Worm (Caenorhabditis elegans) whole organism, young adult: Measurements from ENCODE around the gene sri-19.
A peak's percentile ranks its signal among the peaks of the same experiment; 100 is the strongest.

Source experiments
- B0261.1 ChIP-seq: sonication (generic microtip); optimal IDR thresholded peaks from 2 replicates; lab custom pipeline; 2016; ENCODE audit warnings: mild to moderate bottlenecking, missing genetic modification characterization, moderate library complexity, missing compliant biosample characterization
- F33H1.4 ChIP-seq: fragments of 200-800 bp; sonication (Bioruptor generic); IDR thresholded peaks from 2 replicates; pipeline ENCODE4 v1.3.6; 2022; ENCODE audit warnings: missing genetic modification reagents, missing genetic modification characterization, missing compliant biosample characterization
- T07F8.4 ChIP-seq: sonication (generic microtip); optimal IDR thresholded peaks from 2 replicates; lab custom pipeline; 2016; ENCODE audit warnings: mild to moderate bottlenecking, missing genetic modification characterization, moderate library complexity, missing compliant biosample characterization
- Y53F4B.3 ChIP-seq: fragments of 200-800 bp; sonication (Bioruptor generic); IDR thresholded peaks from 2 replicates; pipeline ENCODE4 v1.3.6; 2022; ENCODE audit warnings: missing genetic modification reagents, missing genetic modification characterization, missing compliant biosample characterization
- Y67H2A.10 ChIP-seq: fragments of 200-800 bp; sonication (Bioruptor generic); conservative IDR thresholded peaks from 2 replicates; pipeline ENCODE4 v1.3.6; 2022; ENCODE audit warnings: missing genetic modification reagents, missing genetic modification characterization, missing compliant biosample characterization
- ama-1 ChIP-seq, 3 experiments: fragments of 150-350 bp in 1 of 3; sonication (generic microtip) in 2 of 3; optimal IDR thresholded peaks; 2 replicates each; lab custom pipeline; 2014 to 2018; ENCODE audit warnings: missing biosample characterization in 2 of 3, missing genetic modification characterization in 2 of 3, missing genetic modification reagents in 2 of 3
- aptf-2 ChIP-seq: fragments of 200-800 bp; sonication (Bioruptor generic); conservative IDR thresholded peaks from 2 replicates; pipeline ENCODE4 v1.3.6; 2022; ENCODE audit warnings: missing genetic modification reagents, missing genetic modification characterization, missing compliant biosample characterization
- aptf-3 ChIP-seq: fragments of 200-800 bp; sonication (Bioruptor generic); IDR thresholded peaks from 2 replicates; pipeline ENCODE4 v1.3.6; 2022; ENCODE audit warnings: missing genetic modification characterization, missing compliant biosample characterization
- atf-7 ChIP-seq: sonication (generic microtip); optimal IDR thresholded peaks from 2 replicates; lab custom pipeline; 2017; ENCODE audit warnings: mild to moderate bottlenecking, missing genetic modification characterization, missing compliant biosample characterization
- bed-1 ChIP-seq: fragments of 200-800 bp; sonication (Bioruptor generic); IDR thresholded peaks from 2 replicates; pipeline ENCODE4 v1.3.6; 2022; ENCODE audit warnings: missing genetic modification reagents, missing genetic modification characterization, missing compliant biosample characterization
- ceh-40 ChIP-seq: fragments of 200-800 bp; sonication (Bioruptor generic); IDR thresholded peaks from 2 replicates; pipeline ENCODE4 v1.3.6; 2022; ENCODE audit warnings: missing genetic modification characterization, missing compliant biosample characterization
- chd-7 ChIP-seq: sonication (generic microtip); optimal IDR thresholded peaks from 2 replicates; lab custom pipeline; 2016; ENCODE audit warnings: mild to moderate bottlenecking, missing genetic modification characterization, moderate library complexity, missing compliant biosample characterization
- dpff-1 ChIP-seq: sonication (generic microtip); optimal IDR thresholded peaks from 2 replicates; lab custom pipeline; 2017; ENCODE audit warnings: mild to moderate bottlenecking, missing genetic modification characterization, missing compliant biosample characterization
- egrh-3 ChIP-seq: fragments of 200-800 bp; sonication (Bioruptor generic); IDR thresholded peaks from 2 replicates; pipeline ENCODE4 v1.3.6; 2022; ENCODE audit warnings: missing genetic modification reagents, missing genetic modification characterization, missing compliant biosample characterization
- hlh-26 ChIP-seq: fragments of 200-800 bp; sonication (Bioruptor generic); conservative IDR thresholded peaks from 2 replicates; pipeline ENCODE4 v1.3.6; 2022; ENCODE audit warnings: missing genetic modification reagents, missing genetic modification characterization, missing compliant biosample characterization
- hmg-1.2 ChIP-seq: fragments of 200-800 bp; sonication (Bioruptor generic); IDR thresholded peaks from 2 replicates; pipeline ENCODE4 v1.3.6; 2022; ENCODE audit warnings: missing genetic modification reagents, missing genetic modification characterization, missing compliant biosample characterization
- hrde-1 ChIP-seq: sonication (generic microtip); optimal IDR thresholded peaks from 2 replicates; lab custom pipeline; 2016; ENCODE audit warnings: missing genetic modification characterization, mild to moderate bottlenecking, missing compliant biosample characterization, moderate library complexity, missing genotype, missing genetic modification reagents, borderline replicate concordance
- lag-1 ChIP-seq: fragments of 200-800 bp; sonication (Bioruptor generic); IDR thresholded peaks from 2 replicates; pipeline ENCODE4 v1.3.6; 2022; ENCODE audit warnings: missing genetic modification reagents, missing genetic modification characterization, missing compliant biosample characterization
- lin-26 ChIP-seq: fragments of 200-800 bp; sonication (Bioruptor generic); IDR thresholded peaks from 2 replicates; pipeline ENCODE4 v1.3.6; 2022; ENCODE audit warnings: missing genetic modification reagents, missing genetic modification characterization, missing compliant biosample characterization
- lin-40 ChIP-seq: sonication (generic microtip); optimal IDR thresholded peaks from 2 replicates; lab custom pipeline; 2016; ENCODE audit warnings: missing genetic modification characterization, mild to moderate bottlenecking, missing compliant biosample characterization, missing genotype, missing genetic modification reagents
- lsl-1 ChIP-seq: fragments of 200-800 bp; sonication (Bioruptor generic); optimal IDR thresholded peaks from 2 replicates; lab custom pipeline; 2018; ENCODE audit warnings: mild to moderate bottlenecking, missing genetic modification characterization, moderate library complexity, missing compliant biosample characterization
- mel-28 ChIP-seq: sonication (generic microtip); optimal IDR thresholded peaks from 2 replicates; lab custom pipeline; 2016; ENCODE audit warnings: borderline replicate concordance, mild to moderate bottlenecking, missing genetic modification characterization, missing compliant biosample characterization
- mxl-1 ChIP-seq: sonication (generic microtip); optimal IDR thresholded peaks from 2 replicates; lab custom pipeline; 2016; ENCODE audit warnings: missing genetic modification characterization, missing compliant biosample characterization
- nhr-80 ChIP-seq: sonication (generic microtip); optimal IDR thresholded peaks from 2 replicates; lab custom pipeline; 2016; ENCODE audit warnings: missing genetic modification characterization, missing compliant biosample characterization
- nhr-90 ChIP-seq: sonication (generic microtip); optimal IDR thresholded peaks from 2 replicates; lab custom pipeline; 2016; ENCODE audit warnings: missing genotype, mild to moderate bottlenecking, missing genetic modification characterization, missing compliant biosample characterization
- repo-1 ChIP-seq: sonication (generic microtip); optimal IDR thresholded peaks from 2 replicates; lab custom pipeline; 2017; ENCODE audit warnings: mild to moderate bottlenecking, missing genetic modification characterization, missing compliant biosample characterization
- sdz-38 ChIP-seq: sonication (generic microtip); optimal IDR thresholded peaks from 2 replicates; lab custom pipeline; 2016; ENCODE audit warnings: missing genotype, missing genetic modification characterization, missing compliant biosample characterization
- sea-2 ChIP-seq: fragments of 200-800 bp; sonication (Bioruptor generic); IDR thresholded peaks from 2 replicates; pipeline ENCODE4 v1.3.6; 2022; ENCODE audit warnings: missing genetic modification characterization, missing compliant biosample characterization
- snpc-1.1 ChIP-seq: sonication (generic microtip); optimal IDR thresholded peaks from 2 replicates; lab custom pipeline; 2017; ENCODE audit warnings: missing genetic modification characterization, mild to moderate bottlenecking, missing compliant biosample characterization, antibody characterized with exemption, moderate library complexity, missing genotype, missing genetic modification reagents; ENCODE audit not compliant: insufficient read depth
- snpc-1.3 ChIP-seq: sonication (generic microtip); optimal IDR thresholded peaks from 2 replicates; lab custom pipeline; 2017; ENCODE audit warnings: missing genetic modification characterization, mild to moderate bottlenecking, missing compliant biosample characterization, antibody characterized with exemption, moderate library complexity, missing genotype, missing genetic modification reagents; ENCODE audit not compliant: insufficient read depth
- tlf-1 ChIP-seq: fragments of 200-800 bp; sonication (Bioruptor generic); optimal IDR thresholded peaks from 2 replicates; lab custom pipeline; 2018; ENCODE audit warnings: mild to moderate bottlenecking, missing genetic modification characterization, missing compliant biosample characterization
- ztf-25 ChIP-seq: fragments of 200-800 bp; sonication (Bioruptor generic); IDR thresholded peaks from 2 replicates; pipeline ENCODE4 v1.3.6; 2022; ENCODE audit warnings: missing genetic modification reagents, missing genetic modification characterization, missing compliant biosample characterization
- ztf-26 ChIP-seq: sonication (generic microtip); optimal IDR thresholded peaks from 2 replicates; lab custom pipeline; 2017; ENCODE audit warnings: missing genetic modification characterization, missing compliant biosample characterization
- ztf-28 ChIP-seq: fragments of 200-800 bp; sonication (Bioruptor generic); IDR thresholded peaks from 2 replicates; pipeline ENCODE4 v1.3.6; 2022; ENCODE audit warnings: missing genetic modification reagents, missing genetic modification characterization, missing compliant biosample characterization

Gene sri-19

DNA sequence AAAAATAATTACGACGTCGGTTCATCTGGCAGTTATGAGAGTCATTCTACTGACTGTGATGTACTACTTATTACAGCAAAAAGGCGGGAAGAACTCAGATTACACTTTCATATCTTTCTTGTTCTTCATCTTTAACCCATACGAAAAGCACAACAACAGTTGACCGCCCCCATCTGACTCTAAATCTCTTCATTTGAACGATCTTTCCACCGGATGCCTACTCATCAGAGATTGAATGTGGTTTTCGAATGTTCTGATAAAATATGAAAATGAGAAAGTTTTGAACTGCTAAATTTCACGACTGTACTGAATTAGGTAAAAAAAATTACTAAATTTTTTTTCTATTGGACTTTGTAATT is at the start of gene sri-19:
sri-19 (plus strand) TSS at position 143 of the 359 bp plus-strand sequence.
- TF ChIP-seq sdz-38 (tag; lab: Kevin White, UChicago) (no peak), mxl-1 (tag; lab: Kevin White, UChicago) (no peak), lin-40 (tag; lab: Kevin White, UChicago) (no peak), chd-7 (tag; lab: Kevin White, UChicago) (no peak), Y67H2A.10 (GFP tag; lab: Robert Waterston, UW) (no peak), hrde-1 (tag; lab: Kevin White, UChicago) (no peak), lag-1 (GFP tag; lab: Robert Waterston, UW) (no peak), egrh-3 (GFP tag; lab: Robert Waterston, UW) (no peak), atf-7 (tag; lab: Kevin White, UChicago) (no peak), Y53F4B.3 (GFP tag; lab: Robert Waterston, UW) (no peak), ztf-25 (GFP tag; lab: Robert Waterston, UW) (no peak), ceh-40 (GFP tag; lab: Robert Waterston, UW) (no peak), snpc-1.1 (no peak), ztf-26 (tag; lab: Kevin White, UChicago) (no peak), aptf-2 (GFP tag; lab: Robert Waterston, UW) (no peak), lsl-1 (GFP tag; lab: Kevin White, UChicago) (no peak)

DNA sequence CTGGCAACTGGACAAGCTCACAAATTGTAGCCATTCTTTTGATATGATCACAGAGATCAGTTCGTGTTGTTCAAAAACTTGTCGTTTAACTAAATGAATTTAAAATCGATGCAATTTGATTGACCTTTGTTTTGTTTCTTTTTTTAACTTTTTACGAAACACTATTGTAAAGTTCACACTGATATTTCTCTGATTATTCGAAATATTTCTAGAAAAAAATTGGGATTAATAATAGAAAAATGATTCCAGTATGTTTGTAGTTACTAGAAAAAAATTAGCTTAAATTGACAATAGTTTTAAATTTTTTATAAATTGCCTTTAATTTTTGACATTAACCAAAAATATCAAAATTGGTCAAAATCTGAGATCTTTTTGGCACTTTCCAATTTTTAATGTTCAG is 49.0 kb upstream of the sri-19 start, which contains the start of gene ZK596.2:
ZK596.2 (minus strand) TSS at position 101 of the 400 bp plus-strand sequence.
- TF ChIP-seq B0261.1 (tag; lab: Kevin White, UChicago) = no peak
- TF ChIP-seq ztf-28 (GFP tag; lab: Robert Waterston, UW) = no peak
- TF ChIP-seq sea-2 (GFP tag; lab: Robert Waterston, UW) = no peak
- TF ChIP-seq tlf-1 (GFP tag; lab: Kevin White, UChicago) = no peak
- TF ChIP-seq nhr-90 (tag; lab: Kevin White, UChicago) = no peak
- no peak for TF ChIP-seq snpc-1.3 (tag; lab: Kevin White, UChicago)
- TF ChIP-seq T07F8.4 = no peak
- TF ChIP-seq bed-1 (GFP tag; lab: Robert Waterston, UW) = no peak
- no peak for TF ChIP-seq F33H1.4
- no peak for TF ChIP-seq atf-7 (tag; lab: Kevin White, UChicago)
- TF ChIP-seq lin-40 (tag; lab: Kevin White, UChicago) = no peak

DNA sequence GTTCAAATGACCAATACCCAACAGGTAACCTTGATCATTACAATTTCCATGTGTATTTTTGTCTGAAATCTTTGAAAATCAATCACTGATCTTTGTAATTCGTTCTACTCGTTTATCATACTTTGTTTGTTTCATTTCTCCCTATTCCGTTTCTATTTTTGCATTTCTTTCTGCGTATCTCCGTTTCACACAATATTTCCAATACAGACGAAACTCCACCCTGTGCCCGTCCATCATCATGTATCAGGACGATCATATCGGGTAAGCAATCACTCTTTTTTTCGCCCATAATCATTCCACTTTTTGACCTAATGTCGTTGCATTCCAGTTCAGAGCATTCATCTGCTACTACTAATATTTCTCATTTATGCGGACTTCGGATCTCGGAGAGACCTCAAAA is 48.5 kb upstream of the sri-19 start, which contains the start of gene pyk-2:
pyk-2 (plus strand) TSS at position 206 of the 400 bp plus-strand sequence.
- no peak for TF ChIP-seq mel-28
- TF ChIP-seq dpff-1 (tag; lab: Kevin White, UChicago) = no peak
- TF ChIP-seq lsl-1 (GFP tag; lab: Kevin White, UChicago) = no peak
- peak; percentile 62 for TF ChIP-seq hmg-1.2
- peak; percentile 91 for TF ChIP-seq nhr-80 (tag; lab: Kevin White, UChicago)
- no peak for TF ChIP-seq aptf-3
- TF ChIP-seq hlh-26 (GFP tag; lab: Robert Waterston, UW) = no peak

DNA sequence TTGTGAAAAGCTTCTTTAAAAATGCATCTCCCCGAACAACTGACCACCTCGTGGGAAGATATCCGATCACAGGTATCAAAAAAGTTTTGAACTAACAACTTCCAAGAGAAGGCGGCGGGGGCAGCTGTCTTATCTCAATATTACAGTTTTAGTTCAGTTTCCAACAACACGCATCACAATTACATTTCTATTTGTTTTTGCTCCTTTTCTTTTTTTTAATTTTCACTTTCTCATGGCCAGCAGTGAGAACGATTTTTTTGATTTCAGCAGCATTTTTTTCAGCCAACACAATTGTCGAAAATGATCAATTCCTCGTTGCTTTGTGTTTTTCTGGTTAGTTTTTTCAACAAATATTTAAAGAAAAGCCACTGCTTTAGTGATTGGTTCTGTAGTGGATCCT is 45.1 kb upstream of the sri-19 start, which contains the start of gene ZK593.2:
ZK593.2 (plus strand) TSS at position 301 of the 400 bp plus-strand sequence.
- TF ChIP-seq ama-1 (optimal IDR thresholded peaks at IDR 0.05; lab: Kevin White, UChicago) (no peak), ama-1 (GFP tag; optimal IDR thresholded peaks at IDR 0.05; lab: Kevin White, UChicago) (no peak), repo-1 (peak; percentile 59), lin-26 (GFP tag; lab: Robert Waterston, UW) (no peak), dpff-1 (tag; lab: Kevin White, UChicago) (no peak), ztf-25 (GFP tag; lab: Robert Waterston, UW) (no peak)
